Worm (Caenorhabditis elegans) whole organism, young adult: ENCODE data around the gene his-73.
A peak's percentile ranks its signal among the peaks of the same experiment; 100 is the strongest.

ENCODE experiments used
- B0019.2 ChIP-seq: fragments of 200-800 bp; sonication (Bioruptor generic); conservative IDR thresholded peaks from 2 replicates; pipeline ENCODE4 v1.3.6; 2022; ENCODE audit warnings: missing genetic modification reagents, missing genetic modification characterization, missing compliant biosample characterization
- B0035.1 ChIP-seq: sonication (generic microtip); optimal IDR thresholded peaks from 2 replicates; lab custom pipeline; 2016; ENCODE audit warnings: missing genetic modification characterization, mild to moderate bottlenecking, missing compliant biosample characterization, missing genotype, missing genetic modification reagents
- B0261.1 ChIP-seq: sonication (generic microtip); optimal IDR thresholded peaks from 2 replicates; lab custom pipeline; 2016; ENCODE audit warnings: mild to moderate bottlenecking, missing genetic modification characterization, moderate library complexity, missing compliant biosample characterization
- B0336.3 ChIP-seq: fragments of 200-800 bp; sonication (Bioruptor generic); IDR thresholded peaks from 2 replicates; pipeline ENCODE4 v1.3.6; 2022; ENCODE audit warnings: missing genetic modification characterization, missing compliant biosample characterization
- C17E4.6 ChIP-seq: fragments of 200-800 bp; sonication (Bioruptor generic); IDR thresholded peaks from 2 replicates; pipeline ENCODE4 v1.3.6; 2022; ENCODE audit warnings: missing genetic modification reagents, missing genetic modification characterization, missing compliant biosample characterization
- F37B4.10 ChIP-seq: fragments of 200-800 bp; sonication (Bioruptor generic); IDR thresholded peaks from 2 replicates; pipeline ENCODE4 v1.3.6; 2022; ENCODE audit warnings: missing genetic modification characterization, missing compliant biosample characterization
- F52B5.7 ChIP-seq: sonication (generic microtip); optimal IDR thresholded peaks from 2 replicates; lab custom pipeline; 2016; ENCODE audit warnings: mild to moderate bottlenecking, missing genetic modification characterization, missing compliant biosample characterization
- T07F8.4 ChIP-seq: sonication (generic microtip); optimal IDR thresholded peaks from 2 replicates; lab custom pipeline; 2016; ENCODE audit warnings: mild to moderate bottlenecking, missing genetic modification characterization, moderate library complexity, missing compliant biosample characterization
- Y53G8AR.9 ChIP-seq: fragments of 200-800 bp; sonication (Bioruptor generic); conservative IDR thresholded peaks from 2 replicates; pipeline ENCODE4 v1.3.6; 2022; ENCODE audit warnings: missing genetic modification reagents, missing genetic modification characterization, missing compliant biosample characterization
- Y67H2A.10 ChIP-seq: fragments of 200-800 bp; sonication (Bioruptor generic); conservative IDR thresholded peaks from 2 replicates; pipeline ENCODE4 v1.3.6; 2022; ENCODE audit warnings: missing genetic modification reagents, missing genetic modification characterization, missing compliant biosample characterization
- akir-1 ChIP-seq: fragments of 200-800 bp; sonication (Bioruptor generic); optimal IDR thresholded peaks from 2 replicates; lab custom pipeline; 2018; ENCODE audit warnings: mild to moderate bottlenecking, missing genetic modification characterization, moderate library complexity, missing compliant biosample characterization
- ama-1 ChIP-seq, 3 experiments: fragments of 150-350 bp in 1 of 3; sonication (generic microtip) in 2 of 3; optimal IDR thresholded peaks; 2 replicates each; lab custom pipeline; 2014 to 2018; ENCODE audit warnings: missing biosample characterization in 2 of 3, missing genetic modification characterization in 2 of 3, missing genetic modification reagents in 2 of 3
- aptf-2 ChIP-seq: fragments of 200-800 bp; sonication (Bioruptor generic); conservative IDR thresholded peaks from 2 replicates; pipeline ENCODE4 v1.3.6; 2022; ENCODE audit warnings: missing genetic modification reagents, missing genetic modification characterization, missing compliant biosample characterization
- aptf-3 ChIP-seq: fragments of 200-800 bp; sonication (Bioruptor generic); IDR thresholded peaks from 2 replicates; pipeline ENCODE4 v1.3.6; 2022; ENCODE audit warnings: missing genetic modification characterization, missing compliant biosample characterization
- atf-7 ChIP-seq: sonication (generic microtip); optimal IDR thresholded peaks from 2 replicates; lab custom pipeline; 2017; ENCODE audit warnings: mild to moderate bottlenecking, missing genetic modification characterization, missing compliant biosample characterization
- athp-1 ChIP-seq: sonication (generic microtip); optimal IDR thresholded peaks from 2 replicates; lab custom pipeline; 2017; ENCODE audit warnings: mild to moderate bottlenecking, missing genetic modification characterization, missing compliant biosample characterization
- attf-3 ChIP-seq: fragments of 200-800 bp; sonication (Bioruptor generic); conservative IDR thresholded peaks from 2 replicates; pipeline ENCODE4 v1.3.6; 2022; ENCODE audit warnings: missing genetic modification reagents, missing genetic modification characterization, missing compliant biosample characterization
- attf-5 ChIP-seq: fragments of 200-800 bp; sonication (Bioruptor generic); optimal IDR thresholded peaks from 2 replicates; lab custom pipeline; 2018; ENCODE audit warnings: mild to moderate bottlenecking, missing genetic modification characterization, missing compliant biosample characterization
- bed-2 ChIP-seq: fragments of 200-800 bp; sonication (Bioruptor generic); IDR thresholded peaks from 2 replicates; pipeline ENCODE4 v1.3.6; 2022; ENCODE audit warnings: missing genetic modification reagents, missing genetic modification characterization, missing compliant biosample characterization
- ccch-3 ChIP-seq: fragments of 200-800 bp; sonication (Bioruptor generic); optimal IDR thresholded peaks from 2 replicates; lab custom pipeline; 2018; ENCODE audit warnings: mild to moderate bottlenecking, missing genetic modification characterization, missing compliant biosample characterization
- cebp-1 ChIP-seq, 2 experiments: fragments of 200-800 bp in 1 of 2; sonication (Bioruptor generic) in 1 of 2; sonication (generic microtip) in 1 of 2; IDR thresholded peaks in 1 of 2; optimal IDR thresholded peaks in 1 of 2; 2 replicates each; pipeline versions ENCODE4 v1.3.6 to Lab custom; 2017 to 2022; ENCODE audit warnings: missing compliant biosample characterization in 2 of 2, missing genetic modification characterization in 2 of 2, mild to moderate bottlenecking in 1 of 2, missing genetic modification reagents in 1 of 2, moderate library complexity in 1 of 2
- chd-7 ChIP-seq: sonication (generic microtip); optimal IDR thresholded peaks from 2 replicates; lab custom pipeline; 2016; ENCODE audit warnings: mild to moderate bottlenecking, missing genetic modification characterization, moderate library complexity, missing compliant biosample characterization
- die-1 ChIP-seq: sonication (generic microtip); optimal IDR thresholded peaks from 2 replicates; lab custom pipeline; 2016; ENCODE audit warnings: missing genotype, mild to moderate bottlenecking, missing genetic modification characterization, missing compliant biosample characterization
- ekl-4 ChIP-seq: fragments of 200-800 bp; sonication (Bioruptor generic); IDR thresholded peaks from 2 replicates; pipeline ENCODE4 v1.3.6; 2022; ENCODE audit warnings: missing genetic modification reagents, missing genetic modification characterization, missing compliant biosample characterization
- gei-17 ChIP-seq: fragments of 200-800 bp; sonication (Bioruptor generic); optimal IDR thresholded peaks from 2 replicates; lab custom pipeline; 2018; ENCODE audit warnings: mild to moderate bottlenecking, missing genetic modification characterization, missing compliant biosample characterization
- him-1 ChIP-seq: sonication (generic microtip); optimal IDR thresholded peaks from 2 replicates; lab custom pipeline; 2016; ENCODE audit warnings: missing genotype, missing genetic modification reagents, missing genetic modification characterization, missing compliant biosample characterization
- hmg-1.2 ChIP-seq: fragments of 200-800 bp; sonication (Bioruptor generic); IDR thresholded peaks from 2 replicates; pipeline ENCODE4 v1.3.6; 2022; ENCODE audit warnings: missing genetic modification reagents, missing genetic modification characterization, missing compliant biosample characterization
- hmg-20 ChIP-seq: fragments of 200-800 bp; sonication (Bioruptor generic); IDR thresholded peaks from 2 replicates; pipeline ENCODE4 v1.3.6; 2022; ENCODE audit warnings: missing genetic modification reagents, missing genetic modification characterization, missing compliant biosample characterization
- hrde-1 ChIP-seq: sonication (generic microtip); optimal IDR thresholded peaks from 2 replicates; lab custom pipeline; 2016; ENCODE audit warnings: missing genetic modification characterization, mild to moderate bottlenecking, missing compliant biosample characterization, moderate library complexity, missing genotype, missing genetic modification reagents, borderline replicate concordance
- let-526 ChIP-seq: fragments of 200-800 bp; sonication (Bioruptor generic); IDR thresholded peaks from 2 replicates; pipeline ENCODE4 v1.3.6; 2022; ENCODE audit warnings: missing genetic modification reagents, missing genetic modification characterization, missing compliant biosample characterization
- lsl-1 ChIP-seq: fragments of 200-800 bp; sonication (Bioruptor generic); optimal IDR thresholded peaks from 2 replicates; lab custom pipeline; 2018; ENCODE audit warnings: mild to moderate bottlenecking, missing genetic modification characterization, moderate library complexity, missing compliant biosample characterization
- madf-8 ChIP-seq: fragments of 200-800 bp; sonication (Bioruptor generic); conservative IDR thresholded peaks from 2 replicates; pipeline ENCODE4 v1.3.6; 2022; ENCODE audit warnings: missing genetic modification reagents, missing genetic modification characterization, missing compliant biosample characterization
- mes-4 ChIP-seq: sonication (generic microtip); optimal IDR thresholded peaks from 2 replicates; lab custom pipeline; 2016; ENCODE audit warnings: missing genotype, missing genetic modification characterization, missing compliant biosample characterization
- mxl-1 ChIP-seq: sonication (generic microtip); optimal IDR thresholded peaks from 2 replicates; lab custom pipeline; 2016; ENCODE audit warnings: missing genetic modification characterization, missing compliant biosample characterization
- nfya-2 ChIP-seq: fragments of 200-800 bp; sonication (Bioruptor generic); IDR thresholded peaks from 2 replicates; pipeline ENCODE4 v1.3.6; 2022; ENCODE audit warnings: missing genetic modification reagents, missing genetic modification characterization, missing compliant biosample characterization
- nhr-120 ChIP-seq: fragments of 200-800 bp; sonication (Bioruptor generic); IDR thresholded peaks from 2 replicates; pipeline ENCODE4 v1.3.6; 2022; ENCODE audit warnings: missing genetic modification characterization, missing compliant biosample characterization
- snpc-1.3 ChIP-seq: sonication (generic microtip); optimal IDR thresholded peaks from 2 replicates; lab custom pipeline; 2017; ENCODE audit warnings: missing genetic modification characterization, mild to moderate bottlenecking, missing compliant biosample characterization, antibody characterized with exemption, moderate library complexity, missing genotype, missing genetic modification reagents; ENCODE audit not compliant: insufficient read depth
- snpc-3.4 ChIP-seq: sonication (generic microtip); optimal IDR thresholded peaks from 2 replicates; lab custom pipeline; 2017; ENCODE audit warnings: missing genetic modification characterization, mild to moderate bottlenecking, missing compliant biosample characterization, antibody characterized with exemption, moderate library complexity, missing genotype, missing genetic modification reagents
- snpc-4 ChIP-seq, 5 experiments: fragments of 150-350 bp in 1 of 5; sonication (generic microtip) in 4 of 5; optimal IDR thresholded peaks; 2 replicates each; lab custom pipeline; 2014 to 2018; ENCODE audit warnings: missing genetic modification characterization in 5 of 5, missing biosample characterization in 3 of 5, antibody characterized with exemption in 2 of 5, mild to moderate bottlenecking in 2 of 5, missing compliant biosample characterization in 2 of 5, missing genotype in 2 of 5, moderate library complexity in 2 of 5, missing genetic modification reagents in 1 of 5
- somi-1 ChIP-seq: fragments of 200-800 bp; sonication (Bioruptor generic); optimal IDR thresholded peaks from 2 replicates; lab custom pipeline; 2018; ENCODE audit warnings: mild to moderate bottlenecking, missing genetic modification characterization, missing compliant biosample characterization
- tbx-9 ChIP-seq: sonication (generic microtip); optimal IDR thresholded peaks from 2 replicates; lab custom pipeline; 2016; ENCODE audit warnings: borderline replicate concordance, missing genetic modification characterization, inconsistent platforms, missing compliant biosample characterization
- tlf-1 ChIP-seq: fragments of 200-800 bp; sonication (Bioruptor generic); optimal IDR thresholded peaks from 2 replicates; lab custom pipeline; 2018; ENCODE audit warnings: mild to moderate bottlenecking, missing genetic modification characterization, missing compliant biosample characterization
- unc-62 ChIP-seq: fragments of 150-350 bp; optimal IDR thresholded peaks from 2 replicates; lab custom pipeline; 2014; ENCODE audit warnings: missing biosample characterization, missing genetic modification reagents, missing genetic modification characterization
- xnd-1 ChIP-seq: sonication (generic microtip); optimal IDR thresholded peaks from 2 replicates; lab custom pipeline; 2016; ENCODE audit warnings: missing genotype, missing genetic modification reagents, missing genetic modification characterization, missing compliant biosample characterization
- ztf-22 ChIP-seq: fragments of 200-800 bp; sonication (Bioruptor generic); optimal IDR thresholded peaks from 2 replicates; lab custom pipeline; 2018; ENCODE audit warnings: mild to moderate bottlenecking, missing genetic modification characterization, moderate library complexity, missing compliant biosample characterization
- ztf-3 ChIP-seq: fragments of 200-800 bp; sonication (Bioruptor generic); optimal IDR thresholded peaks from 2 replicates; lab custom pipeline; 2018; ENCODE audit warnings: mild to moderate bottlenecking, missing genetic modification characterization, missing compliant biosample characterization

his-73 gene

ce11 chrII:13199674-13200215 lies 16.2 kb downstream of the his-73 start, which contains the start of gene btf-1 (continued):
- TF ChIP-seq unc-62 (GFP tag; lab: Kevin White, UChicago) = no peak
- TF ChIP-seq C17E4.6 (GFP tag; lab: Robert Waterston, UW) = 0 out of 2 replicates have a peak, but pooled peaks have one; percentile 46
- TF ChIP-seq mxl-1 (tag; lab: Kevin White, UChicago) = no peak
- no peak for TF ChIP-seq xnd-1 (tag; lab: Kevin White, UChicago)
- TF ChIP-seq aptf-3 (GFP tag; lab: Robert Waterston, UW) = no peak
- no peak for TF ChIP-seq ztf-22 (GFP tag; lab: Kevin White, UChicago)
- TF ChIP-seq chd-7 = no peak
- peak; percentile 62 for TF ChIP-seq ccch-3 (GFP tag; lab: Kevin White, UChicago)
- TF ChIP-seq atf-7 = peak; percentile 24
- no peak for TF ChIP-seq tbx-9 (tag; lab: Kevin White, UChicago)
- peak; percentile 50 for TF ChIP-seq tlf-1 (GFP tag; lab: Kevin White, UChicago)
- TF ChIP-seq let-526 (GFP tag; lab: Robert Waterston, UW) = no peak
- TF ChIP-seq T07F8.4 (tag; lab: Kevin White, UChicago) = peak; percentile 18
- no peak for TF ChIP-seq B0261.1 (tag; lab: Kevin White, UChicago)
- TF ChIP-seq Y67H2A.10 = 0 out of 2 replicates have a peak, but pooled peaks have one; percentile 29
- TF ChIP-seq hmg-1.2 (GFP tag; lab: Robert Waterston, UW) = no peak; the same call in 1 of the 2 replicates
- TF ChIP-seq snpc-1.3 = peak; percentile 42
- TF ChIP-seq him-1 = no peak
- no peak for TF ChIP-seq aptf-2 (GFP tag; lab: Robert Waterston, UW)
- peak; percentile 43 for TF ChIP-seq B0035.1
- no peak for TF ChIP-seq akir-1
- TF ChIP-seq snpc-3.4 (tag; lab: Kevin White, UChicago) = peak; percentile 39
- no peak for TF ChIP-seq nhr-120 (GFP tag; lab: Robert Waterston, UW)
- no peak for TF ChIP-seq snpc-4 (GFP tag; optimal IDR thresholded peaks at IDR 0.05; lab: Kevin White, UChicago)
- peak in 2 of 4 experiments; percentile 48 to 67 for TF ChIP-seq snpc-4 (tag; optimal IDR thresholded peaks at IDR 0.05; lab: Kevin White, UChicago)
- TF ChIP-seq B0336.3 (GFP tag; lab: Robert Waterston, UW) = peak; percentile 78
- no peak for TF ChIP-seq gei-17
- TF ChIP-seq Y53G8AR.9 (GFP tag; lab: Robert Waterston, UW) = peak; percentile 76; the same call in 1 of the 2 replicates
- TF ChIP-seq hmg-20 = no peak
- TF ChIP-seq ekl-4 = peak; percentile 74
- TF ChIP-seq athp-1 (tag; lab: Kevin White, UChicago) = no peak
- TF ChIP-seq F37B4.10 (GFP tag; lab: Robert Waterston, UW) = no peak
- TF ChIP-seq madf-8 = no peak
- peak; percentile 54; the same call in 1 of the 2 replicates for TF ChIP-seq bed-2 (GFP tag; lab: Robert Waterston, UW)
- TF ChIP-seq hrde-1 (tag; lab: Kevin White, UChicago) = peak; percentile 76
- no peak for TF ChIP-seq die-1 (tag; lab: Kevin White, UChicago)
- TF ChIP-seq F52B5.7 (tag; lab: Kevin White, UChicago) = no peak
- TF ChIP-seq cebp-1 (GFP tag; IDR thresholded peaks at IDR 0.05; lab: Robert Waterston, UW) = no peak
- TF ChIP-seq cebp-1 (tag; optimal IDR thresholded peaks at IDR 0.05; lab: Kevin White, UChicago) = peak; percentile 73
- TF ChIP-seq lsl-1 (GFP tag; lab: Kevin White, UChicago) = peak; percentile 27
- TF ChIP-seq somi-1 (GFP tag; lab: Kevin White, UChicago) = peak; percentile 39
- peak; percentile 58 for TF ChIP-seq ama-1 (optimal IDR thresholded peaks at IDR 0.05; lab: Kevin White, UChicago)
- TF ChIP-seq ama-1 (GFP tag; optimal IDR thresholded peaks at IDR 0.05; lab: Kevin White, UChicago) = peak in 1 of 2 experiments; percentile 63
- peak; percentile 69 for TF ChIP-seq attf-3 (GFP tag; lab: Robert Waterston, UW)
- TF ChIP-seq mes-4 (tag; lab: Kevin White, UChicago) = no peak
- no peak for TF ChIP-seq B0019.2 (GFP tag; lab: Robert Waterston, UW)
- no peak for TF ChIP-seq ztf-3 (GFP tag; lab: Kevin White, UChicago)
- TF ChIP-seq attf-5 (GFP tag; lab: Kevin White, UChicago) = peak; percentile 58
- no peak for TF ChIP-seq nfya-2 (GFP tag; lab: Robert Waterston, UW)
